Fruit fly (Drosophila melanogaster): ENCODE data around the gene msl-2.

msl-2 gene

DNA sequence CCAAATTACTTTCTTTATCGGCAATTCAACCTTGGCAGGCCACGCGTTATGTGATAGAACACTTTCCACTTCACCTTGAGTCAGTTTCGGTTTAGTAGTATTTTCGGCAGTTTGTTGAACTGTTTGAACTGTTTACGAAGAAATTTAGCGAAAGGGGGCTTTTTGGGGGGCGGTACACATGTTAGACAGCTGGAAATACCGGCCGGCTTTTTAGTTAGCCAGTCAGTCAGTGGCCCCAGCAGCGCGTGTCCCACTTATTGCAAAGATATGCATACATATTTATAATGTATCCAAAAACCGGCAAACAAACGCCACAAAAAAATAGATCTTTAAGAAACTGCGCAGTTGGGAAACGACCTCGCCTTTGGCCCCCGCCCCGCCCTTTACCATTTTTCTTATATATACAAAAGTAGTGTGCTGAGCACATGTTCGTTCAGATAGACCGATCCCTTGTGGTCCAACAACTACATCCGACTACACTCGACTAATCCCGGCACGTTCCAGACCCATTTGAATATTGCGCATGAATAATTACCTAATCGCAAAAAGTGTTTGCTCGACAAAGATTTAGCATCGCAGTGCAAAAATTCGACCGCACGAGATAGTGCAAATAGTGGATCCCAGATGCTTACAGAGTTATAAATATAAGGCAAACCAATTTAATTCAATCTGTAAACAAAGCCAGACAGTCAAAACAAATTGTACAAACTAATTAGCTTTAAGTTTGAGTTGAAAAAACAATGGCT lies 14.0 kb upstream of the msl-2 start (continued):
- peak; percentile 23 for TF ChIP-seq BtbVII (GFP tag; optimal IDR thresholded peaks at IDR 0.05)

dm6 chr2L:3478034-3478880 lies 12.3 kb upstream of the msl-2 start, which contains the start of gene Thor:
Gene Thor, plus strand, starts transcription at chr2L:3478434.
- peak; percentile 96 for TF ChIP-seq CG13624 (GFP tag; optimal IDR thresholded peaks at IDR 0.05)
- TF ChIP-seq Fer3 (tag; optimal IDR thresholded peaks at IDR 0.05) = peak; percentile 74
- TF ChIP-seq gem (tag; optimal IDR thresholded peaks at IDR 0.05) = peak; percentile 17
- TF ChIP-seq Trl (optimal IDR thresholded peaks at IDR 0.05) = peak; percentile 98 to 99
- TF ChIP-seq Trl (GFP tag; optimal IDR thresholded peaks at IDR 0.05) = peak; percentile 89
- peak; percentile 54; the same call in 2 of the 3 replicates for TF ChIP-seq z (GFP tag; IDR thresholded peaks at IDR 0.05)
- TF ChIP-seq sim (GFP tag; IDR thresholded peaks at IDR 0.05) = peak; percentile 69; the same call in 1 of the 2 replicates
- peak; percentile 17 for TF ChIP-seq CG10565 (GFP tag; optimal IDR thresholded peaks at IDR 0.05)
- TF ChIP-seq Dip3 (GFP tag; optimal IDR thresholded peaks at IDR 0.05) = peak; percentile 5
- TF ChIP-seq Sry-δ (GFP tag; optimal IDR thresholded peaks at IDR 0.05) = peak; percentile 11
- TF ChIP-seq CG4404 (GFP tag; IDR thresholded peaks at IDR 0.05) = no peak
- TF ChIP-seq CG15073 (GFP tag; optimal IDR thresholded peaks at IDR 0.05) = no peak
- peak; percentile 78 for TF ChIP-seq Antp (GFP tag; optimal IDR thresholded peaks at IDR 0.05)
- no peak for TF ChIP-seq TFAM (GFP tag; optimal IDR thresholded peaks at IDR 0.05)
- TF ChIP-seq NC2β (GFP tag; optimal IDR thresholded peaks at IDR 0.05) = peak; percentile 72
- TF ChIP-seq pros (GFP tag; optimal IDR thresholded peaks at IDR 0.05) = peak; percentile 68
- no peak for TF ChIP-seq Hmx (GFP tag; optimal IDR thresholded peaks at IDR 0.05)
- peak in 1 of 2 experiments; percentile 6 for TF ChIP-seq Hr78 (GFP tag; optimal IDR thresholded peaks at IDR 0.05)
- no peak for TF ChIP-seq Sry-β (GFP tag; optimal IDR thresholded peaks at IDR 0.05)
- TF ChIP-seq CG12942 (GFP tag; optimal IDR thresholded peaks at IDR 0.05) = no peak
- peak; percentile 26 for TF ChIP-seq pnt (GFP tag; optimal IDR thresholded peaks at IDR 0.05)
- TF ChIP-seq CG13894 (tag; optimal IDR thresholded peaks at IDR 0.05) = peak; percentile 87
- peak; percentile 83 for TF ChIP-seq gce (GFP tag; IDR thresholded peaks at IDR 0.05)
- peak; percentile 14 for TF ChIP-seq slou (GFP tag; optimal IDR thresholded peaks at IDR 0.05)
- TF ChIP-seq slbo (GFP tag; IDR thresholded peaks at IDR 0.05) = peak; percentile 73
- TF ChIP-seq ems (GFP tag; optimal IDR thresholded peaks at IDR 0.05) = peak; percentile 27
- TF ChIP-seq C15 (GFP tag; IDR thresholded peaks at IDR 0.05) = no peak
- TF ChIP-seq CG11695 (GFP tag; IDR thresholded peaks at IDR 0.05) = peak; percentile 57; the same call in 1 of the 3 replicates
- TF ChIP-seq bcd (GFP tag; optimal IDR thresholded peaks at IDR 0.05) = peak; percentile 77
- no peak for TF ChIP-seq E2f2 (GFP tag; IDR thresholded peaks at IDR 0.05)
- TF ChIP-seq fd96Cb (tag; optimal IDR thresholded peaks at IDR 0.05) = no peak
- peak; percentile 78; the same call in 2 of the 3 replicates for TF ChIP-seq so (GFP tag; IDR thresholded peaks at IDR 0.05)
- TF ChIP-seq sisA (GFP tag; IDR thresholded peaks at IDR 0.05) = peak; percentile 45
- peak; percentile 46; the same call in 1 of the 2 replicates for TF ChIP-seq CG3847 (GFP tag; IDR thresholded peaks at IDR 0.05)
- peak; percentile 58 for TF ChIP-seq CG10321 (GFP tag; IDR thresholded peaks at IDR 0.05)
- no peak for TF ChIP-seq nerfin-2 (GFP tag; IDR thresholded peaks at IDR 0.05; ENCODE audit: partially characterized antibody)
- peak; percentile 44 for TF ChIP-seq Ada2b (GFP tag; IDR thresholded peaks at IDR 0.05)
- no peak for TF ChIP-seq pum (GFP tag; optimal IDR thresholded peaks at IDR 0.05)
- TF ChIP-seq CG10979 (tag; optimal IDR thresholded peaks at IDR 0.05) = peak; percentile 50
- TF ChIP-seq Sox100B (GFP tag; optimal IDR thresholded peaks at IDR 0.05) = no peak
- no peak for TF ChIP-seq Neu2 (GFP tag; optimal IDR thresholded peaks at IDR 0.05; ENCODE audit: borderline replicate concordance)
- TF ChIP-seq CG4820 (GFP tag; optimal IDR thresholded peaks at IDR 0.05) = peak; percentile 13
- TF ChIP-seq lbe (GFP tag; optimal IDR thresholded peaks at IDR 0.05) = peak; percentile 75
- peak; percentile 90 for TF ChIP-seq sens (GFP tag)
- peak; percentile 66 for TF ChIP-seq Camta (GFP tag; optimal IDR thresholded peaks at IDR 0.05)
- peak; percentile 41 for TF ChIP-seq psq (GFP tag; optimal IDR thresholded peaks at IDR 0.05)
